Fruit fly (Drosophila melanogaster): Measurements from ENCODE around the gene Muc11A.

The Muc11A gene

dm6 chrX:12059495-12059894, at the start of gene Muc11A:
Gene Muc11A (plus strand): TSS chrX:12059795.
- TF ChIP-seq usp (GFP tag; optimal IDR thresholded peaks at IDR 0.05) (no peak), CG8478 (optimal IDR thresholded peaks at IDR 0.05) (no peak), psq (optimal IDR thresholded peaks at IDR 0.05) (no peak), EcR (GFP tag; optimal IDR thresholded peaks at IDR 0.05) (no peak), pan (optimal IDR thresholded peaks at IDR 0.05) (no peak), Dll (optimal IDR thresholded peaks at IDR 0.05) (no peak)

DNA sequence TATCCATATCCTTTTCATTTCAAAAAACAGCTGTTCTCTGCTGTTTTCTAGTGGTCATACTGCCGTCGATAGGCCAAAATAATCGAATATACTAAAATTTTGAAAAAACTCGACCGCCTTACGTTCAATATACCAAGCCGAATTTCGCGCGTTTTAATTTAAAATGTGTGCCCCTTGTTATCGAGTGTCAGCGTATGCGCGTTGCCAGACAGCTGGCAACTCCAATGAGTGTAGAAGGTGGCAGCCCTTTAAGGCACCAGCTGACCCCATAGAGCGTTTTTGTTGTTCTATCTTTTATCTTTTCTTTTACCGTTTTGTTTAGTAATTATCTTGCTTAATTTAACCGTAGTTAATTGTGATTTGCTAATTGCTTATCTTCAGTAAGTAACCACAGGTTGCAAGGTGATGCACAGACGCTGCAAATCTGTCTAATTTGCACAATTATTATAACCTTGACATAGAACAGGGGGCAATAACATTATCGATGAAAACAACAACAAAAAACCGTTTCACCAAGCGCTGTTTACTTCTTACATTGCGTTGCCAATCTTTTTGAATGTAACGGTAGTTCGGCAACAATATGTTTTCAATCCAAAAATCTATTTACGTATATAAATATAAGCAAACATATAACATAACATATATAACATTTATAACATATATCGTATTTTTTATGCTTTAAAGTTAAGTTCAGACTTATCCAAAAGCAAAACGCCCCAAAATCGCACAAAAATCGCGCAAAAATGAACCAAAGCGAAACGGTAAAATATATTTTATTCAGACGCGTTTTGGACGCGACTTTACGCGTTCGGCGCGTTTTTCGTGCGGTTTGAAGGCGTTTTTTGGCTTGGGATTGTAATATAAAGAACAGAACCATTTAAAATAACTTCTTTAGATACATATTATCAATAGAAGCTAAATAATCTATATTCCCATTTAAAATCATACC, 47.2 kb upstream of the Muc11A start, which contains the start of the genes CG1492 and regucalcin:
Gene CG1492 (minus strand): TSS at position 63 of the 949 bp plus-strand sequence.
Gene regucalcin (plus strand): TSS at position 229 of the 949 bp plus-strand sequence.
- TF ChIP-seq usp (GFP tag; optimal IDR thresholded peaks at IDR 0.05): no peak

DNA sequence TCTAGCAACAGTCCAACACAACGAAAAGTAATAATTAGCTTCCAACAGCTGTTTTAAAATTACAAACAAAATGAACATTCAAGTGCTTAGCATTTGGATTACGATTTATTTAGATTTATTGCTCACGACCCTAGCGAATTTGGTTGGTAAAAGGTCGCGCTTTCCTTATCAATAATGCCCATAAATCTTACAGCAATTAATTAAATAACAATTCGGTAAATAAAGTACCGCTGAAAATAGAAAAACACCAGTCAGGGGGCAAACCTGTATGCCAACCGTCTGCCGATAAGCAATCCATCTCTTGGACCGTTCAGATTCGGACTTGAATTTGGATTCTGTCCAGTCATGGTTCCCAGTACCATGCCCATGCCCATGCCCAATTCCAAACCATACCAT, 46.5 kb upstream of the Muc11A start:
- no peak for TF ChIP-seq pan (optimal IDR thresholded peaks at IDR 0.05)
- no peak for TF ChIP-seq CG8478 (optimal IDR thresholded peaks at IDR 0.05)
- no peak for TF ChIP-seq psq (optimal IDR thresholded peaks at IDR 0.05)
- no peak for TF ChIP-seq usp (GFP tag; optimal IDR thresholded peaks at IDR 0.05)
- no peak for TF ChIP-seq EcR (GFP tag; optimal IDR thresholded peaks at IDR 0.05)
- TF ChIP-seq Dll (optimal IDR thresholded peaks at IDR 0.05): no peak

DNA sequence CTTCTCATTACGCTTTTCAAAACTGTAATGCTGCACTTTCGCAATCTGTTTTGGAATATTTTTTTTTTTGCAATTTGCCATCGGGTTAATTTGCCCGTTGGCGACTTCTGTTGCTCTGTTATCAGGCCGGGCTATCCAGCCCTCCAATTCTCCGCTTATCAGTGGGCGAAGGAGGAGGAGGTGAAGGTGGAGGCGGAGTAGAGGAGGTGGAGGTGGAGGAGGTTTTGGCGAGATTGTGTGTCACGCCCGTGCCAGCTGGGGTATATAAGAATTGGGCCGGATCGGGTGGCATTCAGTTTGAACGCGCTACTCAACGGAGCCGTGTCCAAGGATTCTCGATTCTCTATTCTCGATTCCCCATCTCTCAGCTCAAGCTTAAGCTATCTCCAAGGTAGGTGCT, 45.5 kb upstream of the Muc11A start:
- TF ChIP-seq psq (optimal IDR thresholded peaks at IDR 0.05) (no peak), EcR (GFP tag; optimal IDR thresholded peaks at IDR 0.05) (no peak), pan (optimal IDR thresholded peaks at IDR 0.05) (no peak), usp (GFP tag; optimal IDR thresholded peaks at IDR 0.05) (no peak), CG8478 (optimal IDR thresholded peaks at IDR 0.05) (no peak), Dll (optimal IDR thresholded peaks at IDR 0.05) (no peak)

DNA sequence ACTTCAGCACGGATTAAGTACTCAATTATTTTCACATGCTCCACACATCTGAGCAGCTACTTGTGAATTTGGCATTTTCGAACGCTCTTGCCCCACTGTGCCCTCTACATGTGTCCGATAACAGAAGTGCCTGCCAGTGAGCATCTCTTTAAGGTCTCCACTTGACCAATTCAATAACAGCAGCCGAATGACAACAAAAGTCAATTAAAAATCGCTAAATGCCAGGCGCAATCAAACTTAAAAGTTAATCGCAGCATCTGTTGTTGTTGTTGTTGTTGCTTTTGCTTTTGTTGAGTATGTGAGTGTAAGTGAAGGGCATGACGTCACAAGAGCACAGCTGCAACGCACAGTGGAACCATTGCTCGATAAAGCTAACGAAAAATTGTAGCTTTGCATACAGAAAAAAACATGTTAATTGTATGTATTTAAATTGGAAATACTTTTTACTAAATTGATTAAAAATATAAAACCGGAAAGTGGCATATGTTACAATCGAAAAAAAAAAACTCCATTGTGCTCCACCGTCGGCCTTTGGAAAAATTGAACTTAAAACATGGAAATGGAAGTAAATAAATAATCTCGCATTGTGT, 44.7 kb upstream of the Muc11A start:
- TF ChIP-seq usp (GFP tag; optimal IDR thresholded peaks at IDR 0.05): no peak
- no peak for TF ChIP-seq CG8478 (optimal IDR thresholded peaks at IDR 0.05)
- no peak for TF ChIP-seq psq (optimal IDR thresholded peaks at IDR 0.05)
- TF ChIP-seq Dll (optimal IDR thresholded peaks at IDR 0.05): no peak
- no peak for TF ChIP-seq pan (optimal IDR thresholded peaks at IDR 0.05)
- no peak for TF ChIP-seq EcR (GFP tag; optimal IDR thresholded peaks at IDR 0.05)

DNA sequence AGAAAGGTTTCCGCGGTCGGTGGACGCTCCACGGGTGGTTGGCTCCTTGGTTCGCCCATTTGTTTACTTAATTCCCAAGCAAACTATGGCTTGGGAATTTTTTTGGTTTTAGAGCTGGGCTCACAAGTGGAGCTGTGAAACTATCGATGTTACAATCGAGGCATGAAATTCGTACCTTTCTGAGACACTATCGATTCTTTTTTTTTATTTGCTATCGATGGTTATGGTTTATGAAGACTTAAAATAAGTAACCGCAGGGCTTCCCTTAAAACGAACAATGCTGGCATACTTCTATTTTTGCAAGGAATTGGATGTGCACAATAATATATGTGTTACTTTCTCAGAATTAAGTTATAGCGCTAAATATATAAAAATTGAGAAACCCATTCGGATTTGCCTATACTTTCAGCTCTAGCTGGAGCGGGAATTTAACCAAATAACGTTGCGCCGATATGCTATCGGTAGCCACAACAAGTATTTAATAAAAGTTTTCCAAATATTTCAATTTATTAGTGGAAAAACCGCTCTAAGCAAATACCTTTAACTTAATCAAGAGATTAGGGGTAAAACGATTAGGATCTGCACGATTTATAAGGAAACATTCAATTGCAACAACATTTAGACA, 41.7 kb upstream of the Muc11A start, which contains the start of gene Chrac-16:
Gene Chrac-16 (minus strand): TSS at position 147 of the 625 bp plus-strand sequence.
- no peak for TF ChIP-seq psq (optimal IDR thresholded peaks at IDR 0.05)
- no peak for TF ChIP-seq CG8478 (optimal IDR thresholded peaks at IDR 0.05)

DNA sequence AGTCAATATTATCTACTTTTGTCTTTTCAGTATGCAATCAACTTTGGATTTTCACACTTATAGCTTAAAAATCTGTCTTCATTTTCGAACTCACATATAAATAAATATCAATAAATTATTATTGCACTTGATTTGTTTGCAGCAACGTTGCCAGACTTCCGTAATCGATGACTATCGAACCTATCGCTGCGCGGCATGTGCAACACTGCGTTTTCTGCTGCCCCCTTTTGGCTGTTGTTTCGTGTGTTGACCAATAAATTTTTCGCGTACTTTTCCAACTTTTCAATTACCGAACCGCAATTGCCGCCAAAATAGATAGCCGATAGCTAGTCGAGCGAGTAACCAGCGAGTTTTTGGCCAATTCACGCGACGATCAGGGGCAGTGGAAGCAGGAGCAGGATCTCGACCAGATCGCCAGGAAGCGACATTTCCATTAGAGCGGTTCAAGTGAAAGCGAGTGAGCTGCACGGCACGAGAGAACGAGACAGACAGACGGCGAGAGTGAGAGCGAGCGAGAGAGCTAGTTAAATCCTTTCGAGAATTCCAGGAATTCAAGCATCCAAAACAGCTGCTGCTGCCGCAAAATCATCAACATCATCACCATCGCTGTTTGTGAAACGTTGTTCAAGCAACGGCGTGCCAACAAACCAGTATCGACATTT, 41.0 kb upstream of the Muc11A start, which contains the start of gene Lsm12a:
Gene Lsm12a (plus strand): TSS at position 201 of the 662 bp plus-strand sequence.
- no peak for TF ChIP-seq usp (GFP tag; optimal IDR thresholded peaks at IDR 0.05)
- peak; percentile 13 for TF ChIP-seq CG8478 (optimal IDR thresholded peaks at IDR 0.05)

DNA sequence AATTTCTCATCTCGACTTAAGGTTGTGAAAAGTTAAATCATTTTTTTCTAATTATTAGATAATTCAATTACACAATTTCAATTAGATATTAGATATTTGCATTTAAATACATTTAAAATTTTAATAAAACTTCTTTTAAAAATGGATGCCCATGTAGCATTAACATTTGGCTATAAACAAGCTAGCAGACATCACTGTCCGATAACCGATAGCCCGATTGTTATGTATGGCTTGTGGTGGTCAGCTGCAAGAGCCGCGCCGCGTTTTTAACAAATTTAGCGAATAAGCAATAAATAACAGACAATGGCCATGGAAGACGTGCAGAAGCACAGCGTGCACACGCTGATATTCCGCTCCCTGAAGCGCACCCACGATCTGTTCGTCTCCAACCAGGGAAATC, 38.7 kb upstream of the Muc11A start, which contains the start of gene Tango4:
Gene Tango4 (plus strand): TSS at position 212 of the 400 bp plus-strand sequence.
- TF ChIP-seq psq (optimal IDR thresholded peaks at IDR 0.05): no peak
- TF ChIP-seq CG8478 (optimal IDR thresholded peaks at IDR 0.05): no peak
- TF ChIP-seq Dll (optimal IDR thresholded peaks at IDR 0.05): no peak
- no peak for TF ChIP-seq EcR (GFP tag; optimal IDR thresholded peaks at IDR 0.05)
- TF ChIP-seq pan (optimal IDR thresholded peaks at IDR 0.05): no peak
- no peak for TF ChIP-seq usp (GFP tag; optimal IDR thresholded peaks at IDR 0.05)

dm6 chrX:12021750-12022149, 37.8 kb upstream of the Muc11A start:
- TF ChIP-seq Dll (optimal IDR thresholded peaks at IDR 0.05): no peak
- TF ChIP-seq psq (optimal IDR thresholded peaks at IDR 0.05): no peak
- no peak for TF ChIP-seq pan (optimal IDR thresholded peaks at IDR 0.05)
- no peak for TF ChIP-seq EcR (GFP tag; optimal IDR thresholded peaks at IDR 0.05)
- no peak for TF ChIP-seq CG8478 (optimal IDR thresholded peaks at IDR 0.05)
- no peak for TF ChIP-seq usp (GFP tag; optimal IDR thresholded peaks at IDR 0.05)

DNA sequence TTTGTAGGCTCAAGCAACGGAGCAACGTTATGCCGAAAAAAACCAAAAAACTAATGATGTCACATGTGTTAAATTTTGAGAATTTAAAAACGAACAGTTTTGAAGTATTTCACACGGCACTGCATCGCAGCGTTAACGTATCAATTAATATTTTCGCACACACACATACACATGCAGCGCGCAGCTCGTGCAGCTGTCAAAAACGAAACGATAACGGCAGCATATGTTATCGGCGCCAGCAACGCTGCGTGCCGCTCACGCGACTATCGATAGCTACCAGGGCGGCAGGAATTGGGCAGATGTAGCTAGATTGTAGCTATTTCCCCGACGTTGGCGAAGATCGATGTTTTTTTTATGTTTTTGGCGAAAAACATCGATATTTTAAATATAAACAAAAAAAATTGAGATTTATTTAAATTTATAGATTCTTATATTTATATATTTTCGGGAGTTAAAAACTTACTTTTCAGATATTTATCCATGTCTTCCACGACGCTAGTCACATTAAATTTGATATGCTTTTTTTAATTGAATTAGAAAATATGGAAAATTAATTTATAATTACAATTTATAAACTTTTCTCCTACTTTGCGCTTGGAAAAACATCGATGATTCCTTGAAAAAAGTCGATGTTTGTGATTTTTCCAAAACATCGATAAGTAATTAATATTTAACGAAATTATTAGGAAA, 30.6 kb upstream of the Muc11A start, which contains the start of gene Usp7:
Gene Usp7 (minus strand): TSS at position 208 of the 690 bp plus-strand sequence.
- TF ChIP-seq psq (optimal IDR thresholded peaks at IDR 0.05) (no peak), usp (GFP tag; optimal IDR thresholded peaks at IDR 0.05) (no peak), EcR (GFP tag; optimal IDR thresholded peaks at IDR 0.05) (no peak), pan (optimal IDR thresholded peaks at IDR 0.05) (no peak), Dll (optimal IDR thresholded peaks at IDR 0.05) (no peak), CG8478 (optimal IDR thresholded peaks at IDR 0.05) (no peak)

DNA sequence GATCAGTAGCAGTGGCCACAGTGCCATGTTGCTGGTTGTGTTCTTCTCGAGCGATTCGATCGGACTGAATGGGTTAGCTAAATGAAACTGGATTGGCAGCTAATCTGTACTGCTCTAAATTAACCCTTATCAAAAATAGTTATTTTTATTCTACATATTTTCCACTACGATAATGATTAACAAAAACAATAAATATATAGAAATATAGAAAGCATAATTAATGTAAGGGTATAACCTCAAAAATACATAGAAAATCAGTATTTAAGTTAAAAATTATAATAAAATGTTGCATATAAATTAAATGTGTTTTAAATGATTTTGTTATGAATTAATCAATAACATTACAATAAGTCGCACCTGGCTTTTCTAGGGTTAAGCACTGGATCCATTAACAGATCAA, 28.2 kb upstream of the Muc11A start, which contains the start of gene Cyp311a1:
Gene Cyp311a1 (minus strand): TSS at position 66 of the 400 bp plus-strand sequence.
- no peak for TF ChIP-seq usp (GFP tag; optimal IDR thresholded peaks at IDR 0.05)
- no peak for TF ChIP-seq CG8478 (optimal IDR thresholded peaks at IDR 0.05)
- no peak for TF ChIP-seq pan (optimal IDR thresholded peaks at IDR 0.05)
- TF ChIP-seq EcR (GFP tag; optimal IDR thresholded peaks at IDR 0.05): no peak
- no peak for TF ChIP-seq Dll (optimal IDR thresholded peaks at IDR 0.05)
- TF ChIP-seq psq (optimal IDR thresholded peaks at IDR 0.05): no peak

Data from whole organism.